Fruit fly (Drosophila melanogaster) whole organism, prepupa: ENCODE measurements around the gene CG42597.

Source experiments
- CG16779 ChIP-seq: fragments of 200-800 bp; sonication (Bioruptor generic); optimal IDR thresholded peaks from 3 replicates; lab custom pipeline; 2017; ENCODE audit warnings: missing biosample characterization, mild to moderate bottlenecking, missing genetic modification characterization
- CG3919 ChIP-seq: fragments of 200-800 bp; sonication (Bioruptor generic); optimal IDR thresholded peaks from 3 replicates; lab custom pipeline; 2016; ENCODE audit warnings: missing biosample characterization, missing genetic modification characterization
- CG6276 ChIP-seq: fragments of 200-800 bp; sonication (Bioruptor generic); optimal IDR thresholded peaks from 2 replicates; lab custom pipeline; 2017; ENCODE audit warnings: missing biosample characterization, mild to moderate bottlenecking, missing genetic modification characterization
- Lpt ChIP-seq: fragments of 200-800 bp; sonication (Bioruptor generic); optimal IDR thresholded peaks from 3 replicates; lab custom pipeline; 2016; ENCODE audit warnings: missing biosample characterization, missing genetic modification characterization
- Met ChIP-seq: fragments of 200-800 bp; sonication (Bioruptor generic); optimal IDR thresholded peaks from 3 replicates; lab custom pipeline; 2016; ENCODE audit warnings: missing biosample characterization, missing genetic modification characterization
- eg ChIP-seq: fragments of 200-800 bp; sonication (Bioruptor generic); IDR thresholded peaks from 3 replicates; pipeline ENCODE4 v1.3.6; 2022; ENCODE audit warnings: missing biosample characterization, missing genetic modification characterization
- fd59A ChIP-seq: fragments of 200-800 bp; sonication (Bioruptor generic); optimal IDR thresholded peaks from 2 replicates; lab custom pipeline; 2017; ENCODE audit warnings: missing biosample characterization, mild to moderate bottlenecking, missing genetic modification characterization, missing genetic modification reagents

DNA sequence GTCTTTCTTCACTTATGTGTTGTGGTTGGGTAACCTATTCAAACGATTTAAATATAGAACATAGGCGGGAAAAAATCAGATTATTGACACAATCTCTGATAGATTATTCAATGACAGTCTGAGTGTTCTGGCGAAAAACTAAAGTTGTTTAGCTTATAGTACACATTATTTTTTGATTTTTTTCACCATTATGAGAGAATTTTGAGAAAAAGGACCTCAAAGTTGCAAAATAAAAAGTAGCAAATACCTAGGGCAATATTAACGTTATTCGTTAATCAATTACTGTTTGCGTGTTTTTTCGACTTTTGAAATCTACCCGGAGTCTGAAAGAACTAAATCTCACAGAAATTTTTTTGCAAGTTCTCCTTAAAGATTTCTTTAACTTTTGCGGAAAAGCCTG lies 10.9 kb downstream of the CG42597 start, which contains the start of gene CG34173:
- TF ChIP-seq Lpt (no peak), CG16779 (tag; lab: Kevin White, UChicago) (no peak), eg (GFP tag; lab: Robert Waterston, UW) (no peak), CG3919 (GFP tag; lab: Kevin White, UChicago) (no peak), CG6276 (GFP tag; lab: Kevin White, UChicago) (no peak), fd59A (GFP tag; lab: Kevin White, UChicago) (no peak), Met (GFP tag; lab: Kevin White, UChicago) (no peak)
